Fruit fly (Drosophila melanogaster): ENCODE results near the gene PNUTS.

dm6 chr2L:867899-868605 is 2.2 kb upstream of the PNUTS start, which contains the start of gene aru:
- TF ChIP-seq CG8478 (optimal IDR thresholded peaks at IDR 0.05) = no peak
- no peak for TF ChIP-seq CTCF (optimal IDR thresholded peaks at IDR 0.05)

Measured in S2 (cell line).